Fruit fly (Drosophila melanogaster) whole organism: ENCODE measurements around the gene Usp39.

Experiments used
- pan ChIP-seq: fragments of >200 bp; optimal IDR thresholded peaks from 2 replicates; lab custom pipeline; 2017
- psq ChIP-seq: fragments of >200 bp; optimal IDR thresholded peaks from 2 replicates; lab custom pipeline; 2017

dm6 chrX:18812111-18812510 is 45.9 kb upstream of the Usp39 start:
- no peak for TF ChIP-seq pan (lab: Kevin White, UChicago)
- TF ChIP-seq psq (lab: Kevin White, UChicago): no peak
